Fruit fly (Drosophila melanogaster): ENCODE measurements around the gene Sgt1.

Gene Sgt1

DNA sequence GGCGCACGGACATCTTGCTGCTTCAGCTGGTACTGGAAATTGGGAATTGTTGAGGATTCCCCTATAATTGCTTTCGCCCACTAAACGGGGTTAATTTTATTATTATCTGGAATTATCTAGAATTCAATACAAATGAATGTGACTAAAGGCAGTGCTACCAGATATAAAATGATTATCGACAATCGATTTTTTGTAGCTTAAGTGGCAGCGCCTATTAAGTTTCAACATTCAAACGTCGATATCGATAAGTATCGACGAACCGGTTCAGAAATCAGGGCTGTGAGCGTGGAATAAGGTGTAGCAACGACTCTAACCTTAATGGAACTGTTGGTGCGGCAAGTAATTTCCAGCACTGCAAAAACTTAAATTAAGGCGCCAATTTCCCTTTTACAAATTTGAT is at the start of gene Sgt1:
Sgt1 (minus strand) TSS at position 165 of the 400 bp plus-strand sequence.
- TF ChIP-seq CG32121 (GFP tag; IDR thresholded peaks at IDR 0.05) (0 out of 2 replicates have a peak, but pooled peaks have one; percentile 11), CG9948 (tag; optimal IDR thresholded peaks at IDR 0.05) (no peak), D1 (tag; optimal IDR thresholded peaks at IDR 0.05) (no peak)

DNA sequence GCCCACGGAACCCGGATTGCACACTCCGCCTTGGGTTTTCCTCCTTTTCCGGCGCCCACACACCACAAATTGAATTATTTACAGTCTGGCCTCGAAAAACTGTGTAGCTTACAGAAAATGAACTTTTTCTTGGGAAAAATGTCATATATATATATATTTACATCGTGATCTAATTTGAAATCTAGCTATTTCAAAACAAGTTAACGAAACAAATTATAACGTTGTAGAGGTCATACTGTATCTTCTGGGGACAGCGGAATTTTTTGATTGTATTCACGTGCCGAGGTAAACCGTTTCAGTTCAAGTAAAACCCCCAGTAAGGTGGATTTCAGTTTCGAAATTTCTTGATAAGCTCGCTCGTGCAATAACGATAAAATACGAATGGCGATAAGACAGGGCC is 49.4 kb upstream of the Sgt1 start:
- no peak for TF ChIP-seq CG8301 (tag; optimal IDR thresholded peaks at IDR 0.05)
- no peak for TF ChIP-seq rn (GFP tag; IDR thresholded peaks at IDR 0.05)
- no peak for TF ChIP-seq CG8159 (tag; optimal IDR thresholded peaks at IDR 0.05)
- TF ChIP-seq CG34367 (tag; optimal IDR thresholded peaks at IDR 0.05) = no peak
- TF ChIP-seq CG4496 (GFP tag; IDR thresholded peaks at IDR 0.05) = peak; percentile 72; the same call in 2 of the 3 replicates
- TF ChIP-seq CG9948 (tag; optimal IDR thresholded peaks at IDR 0.05) = no peak
- peak; percentile 82 for TF ChIP-seq CG12605 (GFP tag; IDR thresholded peaks at IDR 0.05)
- TF ChIP-seq CG13204 (GFP tag; optimal IDR thresholded peaks at IDR 0.05) = no peak
- peak; percentile 51 for TF ChIP-seq Snoo (tag; optimal IDR thresholded peaks at IDR 0.05)
- no peak; the same call in 1 of the 3 replicates for TF ChIP-seq fd96Ca (GFP tag; IDR thresholded peaks at IDR 0.05)
- TF ChIP-seq Pif1A (GFP tag; optimal IDR thresholded peaks at IDR 0.05) = peak; percentile 9
- TF ChIP-seq CG14655 (GFP tag; optimal IDR thresholded peaks at IDR 0.05) = no peak
- TF ChIP-seq CG15710 (tag; optimal IDR thresholded peaks at IDR 0.05) = no peak
- TF ChIP-seq Pif1B (GFP tag; optimal IDR thresholded peaks at IDR 0.05) = no peak
- TF ChIP-seq EcR (GFP tag; optimal IDR thresholded peaks at IDR 0.05) = no peak
- peak; percentile 3 for TF ChIP-seq CG17806 (tag; optimal IDR thresholded peaks at IDR 0.05)
- no peak for TF ChIP-seq gl (tag; optimal IDR thresholded peaks at IDR 0.05)
- peak; percentile 74 for TF ChIP-seq CG32121 (GFP tag; IDR thresholded peaks at IDR 0.05)
- TF ChIP-seq CG10348 (GFP tag; IDR thresholded peaks at IDR 0.05) = no peak
- peak; percentile 66 for TF ChIP-seq Ets98B (GFP tag; IDR thresholded peaks at IDR 0.05)
- no peak for TF ChIP-seq D1 (tag; optimal IDR thresholded peaks at IDR 0.05)

DNA sequence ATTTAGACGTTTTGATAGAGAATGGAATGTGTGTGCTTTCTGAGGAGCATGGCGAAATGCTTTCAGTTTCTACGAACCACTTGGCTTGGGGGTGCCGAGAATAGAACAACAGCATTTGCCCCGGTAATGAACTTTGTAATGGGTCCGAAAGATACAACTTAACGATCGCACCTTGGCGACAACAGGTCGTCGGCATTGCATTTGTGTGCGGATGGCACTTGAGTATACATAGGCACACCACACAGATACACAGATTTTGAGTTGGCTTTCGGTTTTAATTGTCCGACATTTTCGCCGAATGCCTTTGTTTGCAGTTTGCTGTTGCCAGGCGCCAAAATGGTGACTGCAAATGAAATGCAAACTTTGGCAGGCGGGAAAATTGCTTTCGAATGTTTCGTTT is 48.9 kb upstream of the Sgt1 start:
- TF ChIP-seq Pif1A (GFP tag; optimal IDR thresholded peaks at IDR 0.05) = no peak
- no peak for TF ChIP-seq gl (tag; optimal IDR thresholded peaks at IDR 0.05)
- no peak for TF ChIP-seq CG9948 (tag; optimal IDR thresholded peaks at IDR 0.05)
- no peak for TF ChIP-seq Snoo (tag; optimal IDR thresholded peaks at IDR 0.05)
- no peak for TF ChIP-seq CG32121 (GFP tag; IDR thresholded peaks at IDR 0.05)
- no peak for TF ChIP-seq CG17806 (tag; optimal IDR thresholded peaks at IDR 0.05)
- no peak for TF ChIP-seq CG34367 (tag; optimal IDR thresholded peaks at IDR 0.05)
- TF ChIP-seq CG8301 (tag; optimal IDR thresholded peaks at IDR 0.05) = no peak
- TF ChIP-seq CG12605 (GFP tag; IDR thresholded peaks at IDR 0.05) = no peak
- no peak for TF ChIP-seq D1 (tag; optimal IDR thresholded peaks at IDR 0.05)
- no peak for TF ChIP-seq fd96Ca (GFP tag; IDR thresholded peaks at IDR 0.05)
- no peak for TF ChIP-seq Pif1B (GFP tag; optimal IDR thresholded peaks at IDR 0.05)

DNA sequence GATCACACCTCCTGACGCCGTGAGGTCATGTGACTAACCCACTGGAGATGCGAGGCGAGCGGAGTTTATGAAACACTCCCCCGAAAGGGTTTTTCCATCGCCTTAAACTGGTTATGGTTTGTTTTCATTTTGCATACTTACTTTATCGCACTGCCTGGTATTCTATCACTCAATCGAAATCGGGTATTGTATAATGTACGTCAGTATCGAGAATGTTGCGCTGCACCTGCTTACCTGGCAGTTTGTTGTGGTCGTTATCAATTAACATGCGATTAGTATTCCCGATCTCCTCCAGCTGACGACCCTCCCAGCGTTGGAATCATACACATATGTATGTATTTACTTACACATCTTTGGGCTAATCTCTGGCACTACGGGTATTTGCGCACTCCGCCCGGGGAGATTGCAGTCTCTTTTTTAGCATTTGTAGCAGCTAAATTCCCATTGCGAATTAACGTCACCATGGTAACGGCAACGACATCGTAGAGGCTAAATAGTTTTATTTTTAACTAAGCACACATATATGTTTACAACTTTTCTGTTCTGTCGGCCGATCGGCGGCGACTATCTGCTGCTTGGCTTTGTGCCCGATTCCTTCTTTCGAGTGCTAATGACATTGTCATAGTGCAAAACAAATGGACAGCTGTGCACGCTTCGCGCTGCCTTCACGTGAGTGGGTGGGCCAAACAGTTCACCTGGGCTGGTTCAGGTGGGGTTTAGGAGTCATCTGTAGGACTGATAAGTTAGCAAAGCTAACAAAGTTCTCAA is 48.1 kb upstream of the Sgt1 start:
- TF ChIP-seq CG10348 (GFP tag; IDR thresholded peaks at IDR 0.05) = no peak
- TF ChIP-seq CG17806 (tag; optimal IDR thresholded peaks at IDR 0.05) = no peak
- TF ChIP-seq CG13204 (GFP tag; optimal IDR thresholded peaks at IDR 0.05) = no peak
- TF ChIP-seq Pif1B (GFP tag; optimal IDR thresholded peaks at IDR 0.05) = no peak
- TF ChIP-seq Snoo (tag; optimal IDR thresholded peaks at IDR 0.05) = no peak
- TF ChIP-seq CG8301 (tag; optimal IDR thresholded peaks at IDR 0.05) = no peak
- no peak for TF ChIP-seq CG8159 (tag; optimal IDR thresholded peaks at IDR 0.05)
- TF ChIP-seq CG34367 (tag; optimal IDR thresholded peaks at IDR 0.05) = no peak
- no peak for TF ChIP-seq CG14655 (GFP tag; optimal IDR thresholded peaks at IDR 0.05)
- no peak for TF ChIP-seq CG9948 (tag; optimal IDR thresholded peaks at IDR 0.05)
- no peak for TF ChIP-seq fd96Ca (GFP tag; IDR thresholded peaks at IDR 0.05)
- TF ChIP-seq CG15710 (tag; optimal IDR thresholded peaks at IDR 0.05) = no peak
- no peak for TF ChIP-seq D1 (tag; optimal IDR thresholded peaks at IDR 0.05)
- TF ChIP-seq CG12605 (GFP tag; IDR thresholded peaks at IDR 0.05) = no peak; the same call in 1 of the 2 replicates
- no peak for TF ChIP-seq rn (GFP tag; IDR thresholded peaks at IDR 0.05)
- TF ChIP-seq EcR (GFP tag; optimal IDR thresholded peaks at IDR 0.05) = no peak

DNA sequence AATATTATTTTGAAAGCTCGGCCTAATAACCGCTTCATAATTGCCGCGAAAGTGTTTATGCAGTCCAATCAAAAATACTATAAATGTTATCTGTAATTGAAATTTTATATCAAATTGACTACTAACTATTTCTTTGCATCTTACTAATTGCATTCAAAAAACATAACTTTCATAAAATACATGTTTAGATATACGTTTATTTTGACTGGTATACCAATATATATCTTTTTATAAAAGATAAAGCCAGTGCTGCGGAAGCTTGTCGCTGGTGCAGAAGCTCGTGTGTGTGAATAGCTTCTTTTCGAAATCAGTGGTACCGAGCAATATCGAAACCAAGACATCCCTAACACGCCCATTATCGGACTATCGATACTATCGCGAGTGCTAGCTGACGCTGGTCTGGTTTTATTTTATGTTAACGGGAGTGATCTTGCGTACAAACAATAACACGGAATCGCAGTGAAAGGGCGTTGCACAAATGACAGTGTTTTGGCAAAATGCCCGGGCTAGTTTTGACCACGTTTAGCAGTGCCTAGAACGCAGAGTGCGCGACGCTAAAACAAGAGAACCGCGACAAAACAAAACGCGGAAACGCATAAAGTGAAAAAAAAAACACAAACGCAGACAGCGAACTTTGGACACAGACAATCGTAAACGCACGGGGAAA is 44.5 kb upstream of the Sgt1 start, which contains the start of gene Atg13:
Atg13 (plus strand) TSS at position 367 of the 667 bp plus-strand sequence.
- peak; percentile 42 for TF ChIP-seq CG15710 (tag; optimal IDR thresholded peaks at IDR 0.05)
- TF ChIP-seq CG34367 (tag; optimal IDR thresholded peaks at IDR 0.05) = peak; percentile 71
- no peak for TF ChIP-seq CG14655 (GFP tag; optimal IDR thresholded peaks at IDR 0.05)
- TF ChIP-seq Ets98B (GFP tag; IDR thresholded peaks at IDR 0.05) = peak; percentile 71
- peak; percentile 63 for TF ChIP-seq CG8159 (tag; optimal IDR thresholded peaks at IDR 0.05)
- TF ChIP-seq CG32121 (GFP tag; IDR thresholded peaks at IDR 0.05) = peak; percentile 79
- peak; percentile 30 for TF ChIP-seq EcR (GFP tag; optimal IDR thresholded peaks at IDR 0.05)
- TF ChIP-seq CG17806 (tag; optimal IDR thresholded peaks at IDR 0.05) = peak; percentile 45
- TF ChIP-seq Snoo (tag; optimal IDR thresholded peaks at IDR 0.05) = peak; percentile 50
- TF ChIP-seq CG10348 (GFP tag; IDR thresholded peaks at IDR 0.05) = no peak
- TF ChIP-seq CG9948 (tag; optimal IDR thresholded peaks at IDR 0.05) = peak; percentile 2
- TF ChIP-seq CG4496 (GFP tag; IDR thresholded peaks at IDR 0.05) = peak; percentile 84
- TF ChIP-seq CG12605 (GFP tag; IDR thresholded peaks at IDR 0.05) = peak; percentile 87
- no peak for TF ChIP-seq Pif1B (GFP tag; optimal IDR thresholded peaks at IDR 0.05)
- no peak for TF ChIP-seq Pif1A (GFP tag; optimal IDR thresholded peaks at IDR 0.05)
- peak; percentile 83 for TF ChIP-seq CG8301 (tag; optimal IDR thresholded peaks at IDR 0.05)
- peak; percentile 94 for TF ChIP-seq gl (tag; optimal IDR thresholded peaks at IDR 0.05)
- peak; percentile 66; the same call in 2 of the 3 replicates for TF ChIP-seq fd96Ca (GFP tag; IDR thresholded peaks at IDR 0.05)

Data from whole organism, pupa.